Worm (Caenorhabditis elegans): ENCODE results near the gene C03C10.5.

The C03C10.5 gene

ce11 chrIII:4098751-4099150, 6.8 kb upstream of the C03C10.5 start:
- TF ChIP-seq unc-62 (GFP tag; optimal IDR thresholded peaks at IDR 0.05), result no peak

- TF ChIP-seq unc-62 (GFP tag; optimal IDR thresholded peaks at IDR 0.05), result no peak
These were observed 6.2 kb upstream of the C03C10.5 start, which contains the start of gene rei-1 for ce11 chrIII:4098107-4098620. Gene rei-1, minus strand, starts transcription at chrIII:4098190.

- no peak for TF ChIP-seq unc-62 (GFP tag; optimal IDR thresholded peaks at IDR 0.05)
These were observed 4.5 kb upstream of the C03C10.5 start for ce11 chrIII:4096370-4096842.

- no peak for TF ChIP-seq unc-62 (GFP tag; optimal IDR thresholded peaks at IDR 0.05)
These were observed 3.6 kb upstream of the C03C10.5 start, which contains the start of gene C03C10.7 for ce11 chrIII:4095441-4096095. Gene C03C10.7, plus strand, starts transcription at chrIII:4096045.

- no peak for TF ChIP-seq unc-62 (GFP tag; optimal IDR thresholded peaks at IDR 0.05)
These were observed 2.8 kb upstream of the C03C10.5 start, which contains the start of gene rnr-2 for ce11 chrIII:4094681-4095080. Gene rnr-2, minus strand, starts transcription at chrIII:4094921.

- TF ChIP-seq unc-62 (GFP tag; optimal IDR thresholded peaks at IDR 0.05), result no peak
These were observed 1.0 kb upstream of the C03C10.5 start for ce11 chrIII:4092962-4093361.

- TF ChIP-seq unc-62 (GFP tag; optimal IDR thresholded peaks at IDR 0.05), result no peak
These were observed 1.1 kb downstream of the C03C10.5 start, which contains the start of gene C03C10.2 for ce11 chrIII:4090773-4091172. Gene C03C10.2, plus strand, starts transcription at chrIII:4091073.

ce11 chrIII:4088338-4088918, 3.5 kb downstream of the C03C10.5 start:
- no peak for TF ChIP-seq unc-62 (GFP tag; optimal IDR thresholded peaks at IDR 0.05)

- no peak for TF ChIP-seq unc-62 (GFP tag; optimal IDR thresholded peaks at IDR 0.05)
These were observed 4.4 kb downstream of the C03C10.5 start for ce11 chrIII:4087565-4087964.

- TF ChIP-seq unc-62 (GFP tag; optimal IDR thresholded peaks at IDR 0.05), result no peak
These were observed 4.9 kb downstream of the C03C10.5 start for ce11 chrIII:4087064-4087463.

ce11 chrIII:4086536-4086935, 5.4 kb downstream of the C03C10.5 start, which contains the start of gene kin-19:
Gene kin-19, minus strand, starts transcription at chrIII:4086636.
- no peak for TF ChIP-seq unc-62 (GFP tag; optimal IDR thresholded peaks at IDR 0.05)

- TF ChIP-seq unc-62 (GFP tag; optimal IDR thresholded peaks at IDR 0.05), result no peak
These were observed 6.3 kb downstream of the C03C10.5 start for ce11 chrIII:4085657-4086056.

ce11 chrIII:4083429-4083828, 8.5 kb downstream of the C03C10.5 start:
- no peak for TF ChIP-seq unc-62 (GFP tag; optimal IDR thresholded peaks at IDR 0.05)

ce11 chrIII:4070239-4070638, 21.7 kb downstream of the C03C10.5 start:
- no peak for TF ChIP-seq unc-62 (GFP tag; optimal IDR thresholded peaks at IDR 0.05)

ce11 chrIII:4068120-4068519, 23.8 kb downstream of the C03C10.5 start:
- no peak for TF ChIP-seq unc-62 (GFP tag; optimal IDR thresholded peaks at IDR 0.05)

- TF ChIP-seq unc-62 (GFP tag; optimal IDR thresholded peaks at IDR 0.05), result no peak
These were observed 25.6 kb downstream of the C03C10.5 start, which contains the start of gene unc-79 for ce11 chrIII:4066333-4066732. Gene unc-79, plus strand, starts transcription at chrIII:4066633.

ce11 chrIII:4063724-4064123, 28.2 kb downstream of the C03C10.5 start:
- TF ChIP-seq unc-62 (GFP tag; optimal IDR thresholded peaks at IDR 0.05), result no peak

All from whole organism, dauer.